Worm (Caenorhabditis elegans) whole organism, early embryonic: ENCODE data around the gene srx-93.

ENCODE experiments used
- B0310.2 ChIP-seq: sonication (generic microtip); optimal IDR thresholded peaks from 2 replicates; lab custom pipeline; 2016; ENCODE audit warnings: mild to moderate bottlenecking, missing genetic modification characterization, missing compliant biosample characterization
- F13C5.2 ChIP-seq: sonication (generic microtip); optimal IDR thresholded peaks from 2 replicates; lab custom pipeline; 2017; ENCODE audit warnings: mild to moderate bottlenecking, missing genetic modification characterization, inconsistent platforms, missing compliant biosample characterization
- aly-1 ChIP-seq: sonication (generic microtip); optimal IDR thresholded peaks from 2 replicates; lab custom pipeline; 2016; ENCODE audit warnings: missing genetic modification characterization, missing compliant biosample characterization
- ama-1 ChIP-seq: fragments of 150-350 bp; optimal IDR thresholded peaks from 2 replicates; lab custom pipeline; 2014
- ceh-36 ChIP-seq: sonication (generic microtip); optimal IDR thresholded peaks from 2 replicates; lab custom pipeline; 2016; ENCODE audit warnings: missing genetic modification characterization, inconsistent platforms, missing compliant biosample characterization
- ets-7 ChIP-seq: sonication (generic microtip); optimal IDR thresholded peaks from 2 replicates; lab custom pipeline; 2016; ENCODE audit warnings: missing genotype, missing genetic modification characterization, missing compliant biosample characterization
- flt-1 ChIP-seq: fragments of 200-800 bp; sonication (Bioruptor generic); IDR thresholded peaks from 2 replicates; pipeline ENCODE4 v1.3.6; 2022; ENCODE audit warnings: missing genetic modification characterization, missing compliant biosample characterization
- hmbx-1 ChIP-seq: sonication (generic microtip); optimal IDR thresholded peaks from 2 replicates; lab custom pipeline; 2016; ENCODE audit warnings: mild to moderate bottlenecking, missing genetic modification characterization, missing compliant biosample characterization
- hmg-4 ChIP-seq: fragments of 200-800 bp; sonication (Bioruptor generic); optimal IDR thresholded peaks from 2 replicates; lab custom pipeline; 2018; ENCODE audit warnings: mild to moderate bottlenecking, missing genetic modification characterization, missing compliant biosample characterization
- pes-1 ChIP-seq: fragments of 200-800 bp; sonication (Bioruptor generic); IDR thresholded peaks from 2 replicates; pipeline ENCODE4 v1.3.6; 2022; ENCODE audit warnings: missing genetic modification reagents, missing genetic modification characterization, missing compliant biosample characterization
- scrt-1 ChIP-seq: fragments of 200-800 bp; sonication (Bioruptor generic); IDR thresholded peaks from 2 replicates; pipeline ENCODE4 v1.3.6; 2022; ENCODE audit warnings: missing genetic modification characterization, missing compliant biosample characterization
- sea-1 ChIP-seq: fragments of 200-800 bp; sonication (Bioruptor generic); conservative IDR thresholded peaks from 2 replicates; pipeline ENCODE4 v1.3.6; 2022; ENCODE audit warnings: missing genetic modification characterization, missing compliant biosample characterization
- tbx-37 ChIP-seq: fragments of 200-800 bp; sonication (Bioruptor generic); conservative IDR thresholded peaks from 2 replicates; pipeline ENCODE4 v1.3.6; 2022; ENCODE audit warnings: missing genetic modification reagents, missing genetic modification characterization, missing compliant biosample characterization
- tra-4 ChIP-seq: sonication (generic microtip); optimal IDR thresholded peaks from 2 replicates; lab custom pipeline; 2017; ENCODE audit warnings: missing genetic modification characterization, missing compliant biosample characterization

DNA sequence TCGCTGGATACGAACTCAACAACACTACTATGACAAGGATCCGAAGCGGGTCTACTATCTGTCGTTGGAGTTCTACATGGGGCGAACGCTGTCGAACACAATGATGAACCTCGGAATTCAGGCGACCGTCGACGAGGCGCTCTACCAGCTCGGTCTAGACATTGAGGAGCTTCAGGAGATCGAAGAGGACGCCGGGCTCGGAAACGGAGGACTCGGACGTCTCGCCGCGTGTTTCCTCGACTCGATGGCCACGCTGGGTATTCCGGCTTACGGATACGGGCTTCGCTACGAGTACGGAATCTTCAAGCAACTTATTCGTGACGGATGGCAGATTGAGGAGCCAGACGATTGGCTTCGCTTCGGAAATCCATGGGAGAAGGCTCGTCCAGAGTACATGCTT is 38.9 kb downstream of the srx-93 start:
- TF ChIP-seq ceh-36 (tag; lab: Kevin White, UChicago): no peak
- TF ChIP-seq flt-1: no peak
- no peak for TF ChIP-seq tbx-37
- no peak for TF ChIP-seq B0310.2 (tag; lab: Kevin White, UChicago)
- no peak for TF ChIP-seq hmbx-1 (tag; lab: Kevin White, UChicago)
- no peak for TF ChIP-seq F13C5.2 (tag; lab: Kevin White, UChicago)
- TF ChIP-seq ets-7: no peak
- no peak for TF ChIP-seq ama-1
- TF ChIP-seq aly-1: no peak
- no peak for TF ChIP-seq tra-4
- TF ChIP-seq sea-1 (GFP tag; lab: Robert Waterston, UW): no peak
- TF ChIP-seq pes-1 (GFP tag; lab: Robert Waterston, UW): no peak
- TF ChIP-seq scrt-1 (GFP tag; lab: Robert Waterston, UW): no peak
- TF ChIP-seq hmg-4: no peak
